Fruit fly (Drosophila melanogaster) ovary, adult (tissue): ENCODE data around the gene Tango5.

Experiments used
- CG17801 ChIP-seq: fragments of 200-800 bp; optimal IDR thresholded peaks from 2 replicates; lab custom pipeline; 2019; ENCODE audit warnings: missing biosample characterization, mild to moderate bottlenecking, missing genetic modification characterization, moderate library complexity; ENCODE audit not compliant: partially characterized antibody

Gene Tango5

DNA sequence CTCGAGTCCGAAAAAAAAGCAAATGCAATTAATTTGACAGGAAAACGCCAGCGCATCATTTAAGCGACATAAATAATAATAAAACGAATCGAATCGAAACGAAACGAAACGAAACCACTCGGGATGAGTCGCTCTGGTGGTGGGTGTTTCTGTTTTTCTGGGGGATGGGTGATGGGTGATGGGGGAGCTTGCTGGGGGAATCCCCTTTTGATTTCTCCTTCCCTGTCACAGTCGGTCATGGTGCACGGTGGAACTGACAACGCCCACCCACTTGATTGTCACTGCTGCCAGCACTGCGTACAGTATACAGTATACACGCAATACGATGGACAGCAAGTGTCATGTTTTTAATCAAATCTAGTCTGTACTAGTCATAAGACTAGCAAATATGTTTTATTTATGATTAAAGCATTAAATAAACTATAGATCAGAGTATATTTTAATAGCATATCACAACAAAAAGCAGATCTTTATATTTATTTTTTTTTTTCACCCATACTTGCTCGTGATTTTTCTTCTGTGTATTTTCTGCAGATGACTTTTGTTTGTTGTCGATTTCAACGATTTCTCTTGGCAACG, 42.2 kb downstream of the Tango5 start:
- TF ChIP-seq CG17801 (GFP tag; lab: Kevin White, UChicago), result no peak

DNA sequence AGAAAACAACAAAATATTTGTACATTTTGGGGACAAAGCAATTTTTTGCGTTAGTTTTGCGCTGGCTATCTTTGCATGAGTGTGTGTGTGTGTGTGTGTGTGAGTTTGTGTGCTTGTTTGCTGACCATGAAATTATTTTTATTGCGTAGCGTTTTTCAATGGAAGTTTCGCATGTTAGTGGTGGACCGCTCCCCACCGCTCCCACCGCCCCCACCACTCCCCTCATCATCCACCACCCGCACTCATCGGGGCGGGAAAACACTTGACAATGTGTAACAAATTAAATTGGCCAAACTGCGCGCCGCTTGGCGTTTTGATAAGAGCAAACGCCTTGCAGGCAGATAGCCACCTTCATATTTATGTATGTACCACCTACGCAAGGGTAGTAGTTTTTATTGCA, 44.9 kb downstream of the Tango5 start:
- no peak for TF ChIP-seq CG17801 (GFP tag; lab: Kevin White, UChicago)

DNA sequence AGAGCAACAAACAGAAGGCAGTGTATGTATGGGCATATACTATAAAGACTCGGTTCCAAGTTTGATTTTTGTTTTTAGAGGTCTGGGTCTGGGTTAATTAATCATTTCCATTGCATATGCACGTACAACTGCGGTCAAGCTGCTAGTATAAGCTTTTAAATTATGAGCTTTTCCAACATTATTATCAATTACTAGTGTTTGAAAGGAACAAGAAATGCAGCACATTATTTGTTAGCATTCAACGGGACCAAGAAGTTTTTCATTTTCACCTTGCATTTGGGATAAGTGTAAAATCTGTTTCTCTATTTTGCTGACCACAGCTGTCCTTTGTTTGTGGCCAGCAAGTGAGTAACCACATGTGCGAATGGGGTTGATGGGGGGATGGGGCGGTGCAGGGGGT, 46.3 kb downstream of the Tango5 start:
- TF ChIP-seq CG17801 (GFP tag; lab: Kevin White, UChicago), result peak; percentile 66
